Worm (Caenorhabditis elegans): ENCODE results near the gene F53C3.7.

DNA sequence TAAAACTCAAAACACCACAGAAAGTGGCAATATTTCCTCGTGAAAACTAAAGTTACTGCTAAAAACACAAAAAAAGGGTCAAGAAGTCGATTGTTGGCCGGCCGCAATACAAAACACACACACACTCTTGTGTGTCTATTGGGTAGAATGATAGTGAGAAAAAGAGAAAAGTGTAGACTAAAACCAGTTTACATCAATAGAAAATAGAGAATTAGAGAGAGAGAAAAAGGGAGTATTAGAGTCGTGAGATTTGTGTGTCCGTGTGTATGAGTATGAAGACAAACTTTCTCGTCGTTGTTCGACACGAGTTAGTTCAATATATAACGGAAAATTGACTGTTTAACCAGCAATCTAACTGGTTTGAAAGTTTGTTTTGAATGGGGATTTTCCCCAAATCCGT is 34.6 kb downstream of the F53C3.7 start:
- no peak for TF ChIP-seq snpc-4 (tag; optimal IDR thresholded peaks at IDR 0.05)
- no peak for TF ChIP-seq egl-27 (tag; optimal IDR thresholded peaks at IDR 0.05)
- no peak for TF ChIP-seq unc-39 (tag; optimal IDR thresholded peaks at IDR 0.05)
- no peak for TF ChIP-seq ama-1 (optimal IDR thresholded peaks at IDR 0.05)
- TF ChIP-seq mbf-1 (tag; optimal IDR thresholded peaks at IDR 0.05) = no peak
- peak; percentile 43 for TF ChIP-seq unc-55 (GFP tag; optimal IDR thresholded peaks at IDR 0.05)

Measured in whole organism, L2 larva.